Worm (Caenorhabditis elegans): ENCODE measurements around the gene fbxb-11.

Gene fbxb-11

DNA sequence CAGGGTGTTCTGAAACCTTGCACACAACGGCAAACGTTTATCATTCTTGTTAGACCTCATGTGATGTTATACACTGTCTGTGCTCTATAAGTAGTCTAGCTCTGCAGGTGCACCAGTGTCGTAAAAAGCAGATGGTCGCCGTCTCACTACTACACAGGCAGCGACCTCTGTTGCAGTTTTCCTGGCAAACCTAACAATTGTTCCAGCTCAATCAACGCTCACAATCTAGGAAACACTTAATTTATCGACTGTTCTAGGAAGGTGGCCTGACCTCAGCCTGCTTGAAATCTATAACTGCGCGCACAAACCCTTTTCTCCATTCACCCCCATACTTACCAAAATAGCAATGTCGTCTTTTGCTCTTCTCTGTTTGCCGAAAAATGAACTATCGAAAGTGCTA lies at the start of gene fbxb-11:
TSS of gene fbxb-11 (plus strand) at position 301 of the 400 bp plus-strand sequence.
- TF ChIP-seq him-1 (tag; optimal IDR thresholded peaks at IDR 0.05) = no peak
- no peak for TF ChIP-seq dao-5 (tag; optimal IDR thresholded peaks at IDR 0.05)
- no peak for TF ChIP-seq W03F9.2 (tag; optimal IDR thresholded peaks at IDR 0.05)

DNA sequence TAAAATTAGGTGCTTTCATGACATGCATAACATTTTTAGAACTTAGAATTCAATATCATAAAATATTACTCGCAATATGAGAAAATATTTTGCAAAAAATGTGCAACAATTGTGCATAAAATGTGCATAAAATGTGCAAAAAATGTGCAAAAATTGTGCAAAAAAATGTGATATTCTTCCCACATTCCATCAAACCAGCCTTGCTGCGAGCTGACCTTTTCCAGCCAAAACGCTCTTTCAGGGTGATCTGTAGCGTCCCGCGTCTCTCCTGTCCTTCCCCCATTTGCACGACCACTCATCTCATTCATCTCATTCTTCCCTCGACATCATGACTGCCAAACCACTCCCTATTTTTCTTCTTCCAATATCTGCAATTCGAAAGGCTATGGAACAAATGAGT lies 48.3 kb upstream of the fbxb-11 start, which contains the start of gene fbxb-17:
TSS of gene fbxb-17 (plus strand) at position 301 of the 400 bp plus-strand sequence.
- TF ChIP-seq him-1 (tag; optimal IDR thresholded peaks at IDR 0.05) (no peak), W03F9.2 (tag; optimal IDR thresholded peaks at IDR 0.05) (no peak), dao-5 (tag; optimal IDR thresholded peaks at IDR 0.05) (no peak)

ce11 chrII:1679081-1679480 lies 45.3 kb upstream of the fbxb-11 start, which contains the start of gene irld-36:
TSS of gene irld-36 (plus strand) at chrII:1679381.
- TF ChIP-seq dao-5 (tag; optimal IDR thresholded peaks at IDR 0.05) (no peak), him-1 (tag; optimal IDR thresholded peaks at IDR 0.05) (no peak), W03F9.2 (tag; optimal IDR thresholded peaks at IDR 0.05) (no peak)

- no peak for TF ChIP-seq him-1 (tag; optimal IDR thresholded peaks at IDR 0.05)
- TF ChIP-seq dao-5 (tag; optimal IDR thresholded peaks at IDR 0.05) = no peak
- TF ChIP-seq W03F9.2 (tag; optimal IDR thresholded peaks at IDR 0.05) = no peak
These were observed 42.2 kb upstream of the fbxb-11 start, which contains the start of gene fbxb-26 for ce11 chrII:1682218-1682617. TSS of gene fbxb-26 (plus strand) at chrII:1682518.

DNA sequence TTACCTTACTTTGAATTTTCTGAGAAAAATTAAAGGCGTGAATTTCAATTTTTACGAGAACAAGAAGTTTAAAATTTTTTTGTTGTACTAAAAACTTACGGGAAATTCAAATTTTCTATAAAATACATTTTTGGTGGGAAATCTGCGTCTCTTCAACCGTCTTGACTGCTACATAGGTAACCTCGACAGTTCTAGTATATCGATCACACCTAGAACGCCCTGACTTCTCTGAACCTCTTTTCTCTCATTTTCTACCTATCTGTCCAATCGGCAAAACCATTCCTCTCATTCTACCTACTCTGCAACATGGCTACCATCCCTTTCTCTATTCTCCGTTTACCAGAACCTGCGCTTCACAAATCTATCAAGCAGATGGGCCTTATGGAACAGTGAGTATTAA lies 40.7 kb upstream of the fbxb-11 start, which contains the start of gene fbxb-25:
TSS of gene fbxb-25 (plus strand) at position 301 of the 400 bp plus-strand sequence.
- TF ChIP-seq W03F9.2 (tag; optimal IDR thresholded peaks at IDR 0.05) (no peak), him-1 (tag; optimal IDR thresholded peaks at IDR 0.05) (no peak), dao-5 (tag; optimal IDR thresholded peaks at IDR 0.05) (no peak)

ce11 chrII:1688813-1689212 lies 35.6 kb upstream of the fbxb-11 start, which contains the start of the genes fbxb-18 and fbxb-19:
TSS of gene fbxb-18 (minus strand) at chrII:1688913.
TSS of gene fbxb-19 (minus strand) at chrII:1689181.
- no peak for TF ChIP-seq W03F9.2 (tag; optimal IDR thresholded peaks at IDR 0.05)
- TF ChIP-seq dao-5 (tag; optimal IDR thresholded peaks at IDR 0.05) = no peak
- no peak for TF ChIP-seq him-1 (tag; optimal IDR thresholded peaks at IDR 0.05)

DNA sequence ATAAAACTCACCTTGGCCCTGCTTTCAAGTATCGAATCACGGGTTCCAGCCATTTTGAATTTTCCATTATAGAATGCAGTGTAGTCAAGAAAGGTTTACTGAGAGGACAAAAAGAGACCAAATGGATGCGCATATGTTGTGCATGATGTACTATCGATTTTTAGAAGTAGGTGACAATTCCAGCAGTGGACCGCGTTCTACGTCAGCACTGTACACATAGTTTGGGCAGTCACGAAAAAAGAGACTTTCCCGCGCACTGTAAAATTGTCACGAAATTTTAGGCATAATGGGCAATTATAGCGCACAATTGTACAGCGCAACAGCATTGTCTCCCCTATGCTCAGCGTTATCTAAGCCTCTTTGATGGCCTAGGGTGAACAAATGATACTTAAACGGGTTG lies 33.4 kb upstream of the fbxb-11 start, which contains the start of gene fbxc-22:
TSS of gene fbxc-22 (minus strand) at position 101 of the 400 bp plus-strand sequence.
- TF ChIP-seq dao-5 (tag; optimal IDR thresholded peaks at IDR 0.05) = no peak
- no peak for TF ChIP-seq him-1 (tag; optimal IDR thresholded peaks at IDR 0.05)
- no peak for TF ChIP-seq W03F9.2 (tag; optimal IDR thresholded peaks at IDR 0.05)

ce11 chrII:1692827-1693226 lies 31.6 kb upstream of the fbxb-11 start, which contains the start of gene fbxc-21:
TSS of gene fbxc-21 (minus strand) at chrII:1692927.
- TF ChIP-seq him-1 (tag; optimal IDR thresholded peaks at IDR 0.05) (no peak), dao-5 (tag; optimal IDR thresholded peaks at IDR 0.05) (no peak), W03F9.2 (tag; optimal IDR thresholded peaks at IDR 0.05) (no peak)

DNA sequence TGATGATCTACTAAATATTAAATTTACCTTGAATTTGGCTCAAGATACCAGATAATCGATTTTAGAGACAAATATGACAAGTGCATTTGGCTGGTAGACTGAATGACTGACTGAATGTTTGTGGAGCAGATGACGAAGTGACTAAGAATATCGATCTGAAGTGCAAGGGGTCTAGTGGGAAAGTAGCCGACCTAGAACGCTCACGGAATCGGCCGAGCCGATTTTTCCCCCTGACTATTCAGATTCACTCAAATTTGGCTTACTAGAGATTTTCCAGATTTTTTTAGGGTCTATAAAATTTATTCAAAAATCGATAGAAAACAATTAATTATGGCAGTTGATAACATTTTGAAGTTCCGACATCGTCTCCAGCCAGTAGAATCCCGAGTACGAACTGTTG lies 29.9 kb upstream of the fbxb-11 start, which contains the start of gene fbxc-26:
TSS of gene fbxc-26 (minus strand) at position 101 of the 400 bp plus-strand sequence.
- TF ChIP-seq W03F9.2 (tag; optimal IDR thresholded peaks at IDR 0.05) (no peak), him-1 (tag; optimal IDR thresholded peaks at IDR 0.05) (no peak), dao-5 (tag; optimal IDR thresholded peaks at IDR 0.05) (no peak)

- no peak for TF ChIP-seq dao-5 (tag; optimal IDR thresholded peaks at IDR 0.05)
- TF ChIP-seq him-1 (tag; optimal IDR thresholded peaks at IDR 0.05) = no peak
- TF ChIP-seq W03F9.2 (tag; optimal IDR thresholded peaks at IDR 0.05) = no peak
These were observed 28.6 kb upstream of the fbxb-11 start, which contains the start of gene F58E1.13 for ce11 chrII:1695861-1696260. TSS of gene F58E1.13 (minus strand) at chrII:1695872.

DNA sequence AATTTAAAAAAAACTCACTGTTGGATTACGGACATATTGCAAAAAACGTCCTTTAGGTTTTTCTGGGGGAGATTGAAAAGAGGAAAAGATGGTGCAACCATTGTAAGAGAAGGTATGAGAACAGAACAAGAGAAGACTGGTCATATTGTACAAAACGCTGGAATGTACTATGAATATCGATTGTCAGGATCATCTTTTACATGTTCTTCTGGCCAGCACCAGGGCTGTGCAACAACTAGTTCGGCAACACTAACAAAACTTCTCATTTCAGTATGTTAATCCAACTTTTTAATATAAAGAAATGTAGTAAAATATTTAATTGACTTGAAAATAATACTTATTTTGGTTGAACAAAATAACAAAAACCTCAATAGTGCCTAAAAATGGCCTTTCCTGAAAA lies 21.1 kb upstream of the fbxb-11 start, which contains the start of gene fbxb-47:
TSS of gene fbxb-47 (minus strand) at position 101 of the 400 bp plus-strand sequence.
- TF ChIP-seq W03F9.2 (tag; optimal IDR thresholded peaks at IDR 0.05) (no peak), him-1 (tag; optimal IDR thresholded peaks at IDR 0.05) (no peak), dao-5 (tag; optimal IDR thresholded peaks at IDR 0.05) (no peak)

DNA sequence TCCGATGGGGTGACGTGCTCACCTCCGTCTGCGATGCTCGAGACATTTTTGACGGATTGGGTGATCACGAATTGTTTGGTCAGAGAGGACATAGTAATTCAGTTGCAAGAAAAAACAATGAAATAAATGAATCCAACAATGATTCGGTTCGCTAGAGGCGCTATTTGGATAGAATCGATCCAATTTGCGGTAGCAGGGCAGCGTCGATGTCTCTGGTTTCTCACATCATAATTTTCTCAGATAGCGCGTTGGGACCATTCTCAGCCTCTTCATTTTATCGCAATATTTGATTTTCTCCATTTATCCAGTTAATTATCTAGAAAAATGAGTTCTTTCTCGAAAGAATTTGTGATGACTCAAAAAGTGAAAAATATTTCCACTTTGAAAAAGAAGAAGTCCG lies 18.0 kb upstream of the fbxb-11 start, which contains the start of gene sdz-18:
TSS of gene sdz-18 (minus strand) at position 101 of the 400 bp plus-strand sequence.
- TF ChIP-seq dao-5 (tag; optimal IDR thresholded peaks at IDR 0.05) (no peak), W03F9.2 (tag; optimal IDR thresholded peaks at IDR 0.05) (no peak), him-1 (tag; optimal IDR thresholded peaks at IDR 0.05) (no peak)

DNA sequence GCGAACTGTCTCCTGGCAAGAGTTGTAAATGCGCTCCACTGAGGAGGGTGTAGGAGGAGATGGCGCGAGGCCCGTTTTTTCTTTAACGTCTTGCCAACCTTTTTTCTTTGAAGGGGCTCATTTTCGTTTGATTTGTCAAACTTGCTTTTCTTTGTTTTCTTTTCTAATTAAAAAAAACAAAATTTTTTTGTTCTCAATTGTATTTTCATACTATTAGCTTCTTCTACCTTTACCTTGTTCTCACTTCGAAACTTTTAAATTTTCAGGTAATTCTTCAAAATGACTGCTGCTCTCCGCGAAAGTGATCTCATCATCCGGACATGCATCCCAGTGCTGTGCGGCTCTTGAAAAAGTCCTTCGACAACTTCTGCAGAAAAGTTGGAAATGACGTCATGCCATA lies 14.5 kb upstream of the fbxb-11 start, which contains the start of gene fbxa-184:
TSS of gene fbxa-184 (plus strand) at position 301 of the 400 bp plus-strand sequence.
- TF ChIP-seq him-1 (tag; optimal IDR thresholded peaks at IDR 0.05) (no peak), W03F9.2 (tag; optimal IDR thresholded peaks at IDR 0.05) (no peak), dao-5 (tag; optimal IDR thresholded peaks at IDR 0.05) (no peak)

ce11 chrII:1712938-1713337 lies 11.5 kb upstream of the fbxb-11 start, which contains the start of gene btb-7:
TSS of gene btb-7 (plus strand) at chrII:1713238.
- TF ChIP-seq him-1 (tag; optimal IDR thresholded peaks at IDR 0.05) (no peak), W03F9.2 (tag; optimal IDR thresholded peaks at IDR 0.05) (no peak), dao-5 (tag; optimal IDR thresholded peaks at IDR 0.05) (no peak)

All from whole organism, L4/young adult.